Fruit fly (Drosophila melanogaster) whole organism: ENCODE measurements around the gene Ser7.

Experiments used
- CG8478 ChIP-seq: fragments of >200 bp; optimal IDR thresholded peaks from 2 replicates; lab custom pipeline; 2018; ENCODE audit warnings: inconsistent platforms
- EcR ChIP-seq, 2 experiments: fragments of >200 bp; optimal IDR thresholded peaks; 2 replicates each; lab custom pipeline; 2017; ENCODE audit warnings: missing biosample characterization in 2 of 2, missing genetic modification characterization in 2 of 2, missing genetic modification reagents in 2 of 2
- pan ChIP-seq: fragments of >200 bp; optimal IDR thresholded peaks from 2 replicates; lab custom pipeline; 2017
- psq ChIP-seq: fragments of >200 bp; optimal IDR thresholded peaks from 2 replicates; lab custom pipeline; 2017
- usp ChIP-seq: fragments of >200 bp; optimal IDR thresholded peaks from 2 replicates; lab custom pipeline; 2017; ENCODE audit warnings: missing biosample characterization, missing genetic modification characterization, mixed read lengths

DNA sequence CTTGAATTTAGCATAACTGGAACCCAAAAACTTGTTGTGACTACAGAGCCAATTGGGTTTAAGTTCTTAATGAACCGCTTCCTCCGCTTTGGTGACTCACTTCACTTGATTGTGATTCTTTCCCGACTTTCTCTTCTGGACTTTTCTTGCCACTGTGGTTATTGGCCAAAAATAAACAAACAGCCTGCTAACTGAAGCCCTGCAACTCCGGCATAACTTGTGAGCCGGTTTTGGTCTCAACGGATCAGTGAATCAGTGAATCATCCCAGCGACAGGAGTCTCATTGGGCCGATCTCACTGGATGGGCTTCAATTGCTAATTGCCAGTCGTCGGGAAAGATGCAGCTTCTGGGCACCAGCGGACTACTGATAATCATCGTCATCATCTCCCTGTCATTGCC, 17.9 kb downstream of the Ser7 start:
- TF ChIP-seq EcR (GFP tag; optimal IDR thresholded peaks at IDR 0.05; lab: Kevin White, UChicago) (no peak), psq (lab: Kevin White, UChicago) (no peak), pan (lab: Kevin White, UChicago) (no peak), CG8478 (lab: Kevin White, UChicago) (no peak), usp (GFP tag; lab: Kevin White, UChicago) (no peak)
